Worm (Caenorhabditis elegans) whole organism, dauer: ENCODE data around the gene tofu-6.

ENCODE experiments used
- unc-62 ChIP-seq: sonication (generic microtip); optimal IDR thresholded peaks from 2 replicates; lab custom pipeline; 2017; ENCODE audit warnings: missing biosample characterization, missing genetic modification reagents, missing genetic modification characterization

Gene tofu-6

DNA sequence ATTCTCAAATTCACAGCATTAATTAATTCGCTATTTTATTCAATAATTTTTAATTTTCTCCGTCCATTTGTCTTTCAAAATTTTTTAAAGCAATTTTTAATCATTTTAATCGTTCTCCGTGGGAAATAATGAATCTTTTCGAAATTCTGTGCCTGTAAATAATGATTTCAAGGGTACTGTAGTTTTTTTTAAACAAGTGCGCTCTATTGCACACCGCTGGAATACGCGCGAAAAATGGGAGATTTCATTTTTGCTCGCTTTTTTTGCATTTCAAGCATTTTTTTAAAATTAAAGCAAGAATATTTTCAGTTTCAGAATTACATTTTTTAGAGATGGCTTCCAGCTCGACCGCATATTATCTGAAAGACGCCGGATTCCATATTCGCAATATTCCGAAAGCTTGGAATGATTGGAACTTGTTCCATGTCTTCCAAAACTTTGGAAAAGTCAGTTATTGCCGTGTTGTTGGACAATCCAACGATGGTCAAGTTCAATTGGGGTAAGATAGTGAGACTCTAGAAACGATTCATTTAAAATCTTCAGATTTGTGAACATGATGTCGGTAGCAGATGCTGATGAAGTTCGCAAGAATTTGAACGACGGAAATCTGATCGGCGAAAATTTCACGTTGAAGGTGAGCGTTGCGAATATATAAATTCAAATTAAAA, at the start of gene tofu-6:
Gene tofu-6, plus strand, starts transcription at position 302 of the 668 bp plus-strand sequence.
- no peak for TF ChIP-seq unc-62

DNA sequence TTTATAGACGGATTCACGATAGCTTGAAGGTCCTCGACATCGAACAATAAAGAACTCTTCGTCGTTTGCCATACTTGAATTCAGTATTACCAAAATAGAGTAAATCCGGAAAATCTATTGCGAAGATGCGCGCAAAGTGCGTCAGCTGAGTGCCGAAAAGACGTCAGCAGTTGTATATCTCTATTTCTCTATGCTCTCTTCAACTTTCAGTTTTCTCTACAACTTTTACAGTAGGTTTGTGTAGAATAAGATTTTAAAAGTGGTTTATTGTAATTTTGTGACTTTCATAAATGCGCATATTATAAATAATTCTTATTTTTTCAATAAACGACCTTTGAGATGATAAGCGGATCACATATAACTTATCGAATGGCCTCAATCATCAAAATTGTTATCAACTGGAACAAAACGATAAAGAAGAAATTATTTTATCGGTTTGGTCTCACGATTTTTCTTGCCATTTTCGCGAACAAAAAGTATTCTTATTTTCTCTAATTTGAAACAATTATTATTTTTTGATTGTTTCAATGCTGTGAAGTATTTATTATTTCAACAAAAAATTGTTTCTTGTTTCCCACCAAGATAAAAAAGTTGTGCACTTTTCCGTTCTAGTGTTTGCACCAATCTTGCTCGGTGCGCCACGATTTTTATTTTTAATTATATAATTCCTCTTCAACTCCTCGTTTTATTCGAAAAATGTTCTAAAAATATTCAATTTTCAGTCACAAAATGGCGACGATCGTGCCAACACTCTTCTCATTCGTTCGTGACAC, 47.6 kb upstream of the tofu-6 start, which contains the start of the genes agt-2 and F09E5.3:
Gene agt-2, minus strand, starts transcription at position 553 of the 773 bp plus-strand sequence.
Gene F09E5.3, plus strand, starts transcription at position 723 of the 773 bp plus-strand sequence.
- TF ChIP-seq unc-62 = no peak

ce11 chrII:5374967-5375366, 46.1 kb upstream of the tofu-6 start, which contains the start of gene algn-2:
TSS of gene algn-2 (plus strand) at chrII:5375267.
- no peak for TF ChIP-seq unc-62

DNA sequence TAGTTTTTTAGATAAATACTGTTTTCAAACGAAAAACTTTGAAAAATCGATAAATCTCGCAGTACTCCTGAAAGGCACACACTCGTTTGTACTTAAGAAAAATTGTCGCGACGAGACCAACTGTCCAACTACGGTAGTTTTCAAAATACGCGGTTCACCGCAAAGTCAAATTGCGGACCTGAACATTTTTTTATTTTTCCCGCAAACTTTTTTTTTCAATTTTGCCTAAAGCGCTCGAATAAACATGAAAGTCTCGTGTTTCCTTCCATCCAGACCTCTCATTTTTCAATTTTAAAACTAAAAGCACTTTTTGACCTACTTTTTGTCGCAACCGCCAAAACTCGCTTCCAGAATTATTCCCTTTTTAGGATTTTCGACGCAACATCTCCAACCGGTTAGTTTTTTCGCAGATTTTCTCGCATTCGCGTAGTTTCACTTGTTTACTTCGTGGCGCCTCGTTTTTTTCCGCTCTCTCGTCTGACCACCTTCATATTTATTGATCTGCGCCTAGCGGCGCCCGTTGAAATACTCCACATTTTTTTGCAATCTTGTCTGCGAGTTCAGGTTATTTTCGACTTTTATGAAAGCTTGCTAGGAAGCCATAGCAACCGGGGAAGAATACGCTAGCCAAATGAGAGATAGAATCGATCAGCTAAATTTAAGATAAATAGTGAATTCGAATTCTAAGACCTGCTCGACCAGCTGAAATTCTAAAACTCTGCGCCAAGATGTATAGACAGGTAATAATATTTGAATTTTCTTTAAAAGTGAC, 43.4 kb upstream of the tofu-6 start, which contains the start of gene prdx-2:
Gene prdx-2, plus strand, starts transcription at position 729 of the 772 bp plus-strand sequence.
- TF ChIP-seq unc-62 = no peak

DNA sequence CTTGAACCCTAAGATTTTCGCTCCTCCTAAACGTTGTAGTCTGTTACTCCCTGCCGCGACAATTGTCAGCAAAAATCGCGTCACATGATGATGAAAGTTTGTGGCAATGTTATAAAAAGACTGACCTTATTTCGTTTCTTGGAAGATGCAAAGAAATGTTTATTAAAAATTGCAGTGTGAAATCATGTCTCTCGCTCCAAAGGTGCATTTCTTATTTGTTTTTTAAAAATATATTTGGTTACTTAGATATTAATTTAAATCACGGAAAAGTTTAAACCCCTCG, 42.9 kb upstream of the tofu-6 start:
- TF ChIP-seq unc-62 = no peak

DNA sequence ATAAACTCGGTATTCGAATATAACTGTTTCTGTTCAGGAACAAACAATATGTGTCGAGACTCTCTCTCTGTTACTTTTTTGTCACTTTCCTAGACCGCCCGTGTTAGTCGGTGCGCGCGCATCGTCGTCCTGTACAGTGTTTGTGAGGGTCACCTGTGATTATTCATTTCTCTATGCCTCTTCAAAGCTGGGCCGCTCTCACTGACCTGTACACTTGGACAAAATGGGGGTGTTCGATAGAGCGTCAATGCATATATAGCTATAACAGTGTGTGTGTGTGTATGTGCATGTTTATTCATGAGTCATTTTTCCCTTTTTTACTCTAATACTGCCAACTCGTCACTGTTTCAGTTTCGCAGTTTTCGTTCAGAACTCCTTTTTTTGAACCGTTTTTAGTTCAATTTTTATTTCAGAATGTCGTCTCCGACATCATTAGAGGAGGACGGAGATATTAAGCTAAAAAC, 41.4 kb upstream of the tofu-6 start, which contains the start of gene pkc-3:
Gene pkc-3, plus strand, starts transcription at position 414 of the 464 bp plus-strand sequence.
- TF ChIP-seq unc-62 = no peak

DNA sequence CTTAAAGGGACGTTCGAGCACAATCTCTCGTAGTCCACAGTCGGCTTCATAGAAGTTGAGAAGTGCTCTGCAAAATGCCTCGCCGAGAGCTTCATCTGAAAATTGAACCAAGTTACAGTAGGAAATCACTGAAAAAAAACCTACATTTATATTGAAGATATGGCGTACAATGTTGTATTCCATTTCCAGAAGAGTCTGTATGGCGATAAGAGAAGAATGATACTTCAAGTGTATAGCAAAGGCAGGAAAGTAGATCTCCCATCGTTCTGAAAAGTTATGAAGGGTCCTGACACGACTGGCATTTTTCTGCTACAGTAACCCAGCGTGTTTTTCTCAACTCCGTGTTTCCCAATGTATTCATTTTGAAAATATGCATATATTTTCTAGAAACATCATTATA, 36.8 kb upstream of the tofu-6 start:
- no peak for TF ChIP-seq unc-62

- TF ChIP-seq unc-62 = no peak
Measured at ce11 chrII:5387217-5387616, 33.8 kb upstream of the tofu-6 start, which contains the start of gene ccpp-6. TSS of gene ccpp-6 (minus strand) at chrII:5387317.

- TF ChIP-seq unc-62 = no peak
Measured at ce11 chrII:5388786-5389421, 32.1 kb upstream of the tofu-6 start, which contains the start of gene rsp-4. TSS of gene rsp-4 (minus strand) at chrII:5388836.

DNA sequence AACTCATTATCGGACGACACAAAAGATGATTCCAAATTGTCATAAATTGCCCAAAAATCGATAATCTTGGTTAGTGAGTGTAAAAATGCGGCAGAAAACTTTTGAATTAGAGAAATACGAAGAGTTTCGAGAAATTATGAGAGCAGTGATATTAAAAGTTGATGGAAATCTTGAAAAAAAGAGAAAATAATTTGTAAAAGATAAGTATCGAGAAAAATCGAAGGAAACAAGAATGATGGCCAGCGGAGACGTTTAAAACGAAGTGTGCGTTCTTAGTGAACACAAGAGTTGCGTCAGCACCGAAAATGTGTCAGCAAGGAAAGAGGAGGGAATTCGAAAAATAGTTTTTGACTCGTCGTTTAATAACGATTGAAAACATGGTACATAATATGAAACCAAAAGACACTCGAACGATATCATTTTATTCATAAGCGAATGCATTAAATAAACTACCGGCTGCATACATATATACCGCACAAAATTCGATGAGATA, 31.2 kb upstream of the tofu-6 start, which contains the start of gene ndx-6:
Gene ndx-6, minus strand, starts transcription at position 51 of the 493 bp plus-strand sequence.
- no peak for TF ChIP-seq unc-62

- no peak for TF ChIP-seq unc-62
Measured at ce11 chrII:5391447-5391846, 29.6 kb upstream of the tofu-6 start.

ce11 chrII:5393090-5393489, 28.0 kb upstream of the tofu-6 start, which contains the start of gene brap-2:
TSS of gene brap-2 (minus strand) at chrII:5393190.
- no peak for TF ChIP-seq unc-62

DNA sequence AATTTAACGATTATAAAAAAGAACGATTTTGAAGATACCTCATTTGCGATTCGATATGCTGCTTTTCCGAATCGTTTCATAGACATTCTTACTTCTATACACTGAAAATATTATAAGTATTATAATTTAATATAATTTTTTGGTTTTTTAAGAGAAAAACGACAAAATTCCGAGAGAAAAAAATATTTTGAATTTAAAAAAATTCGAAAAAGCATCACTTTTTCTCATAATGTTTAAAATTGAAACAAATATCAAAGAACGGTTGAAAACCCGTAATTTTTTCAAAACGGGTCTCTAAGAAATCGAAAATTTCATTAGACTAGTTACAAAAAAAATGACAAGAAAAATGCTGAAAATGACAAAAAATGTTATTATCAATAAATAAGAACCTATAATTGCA, 25.5 kb upstream of the tofu-6 start, which contains the start of gene pink-1:
Gene pink-1, minus strand, starts transcription at position 101 of the 400 bp plus-strand sequence.
- TF ChIP-seq unc-62 = no peak

ce11 chrII:5398779-5399178, 22.3 kb upstream of the tofu-6 start, which contains the start of gene fbxl-3:
TSS of gene fbxl-3 (minus strand) at chrII:5398902.
- no peak for TF ChIP-seq unc-62

ce11 chrII:5399201-5399600, 21.8 kb upstream of the tofu-6 start, which contains the start of gene mog-5:
TSS of gene mog-5 (plus strand) at chrII:5399538.
- no peak for TF ChIP-seq unc-62

- TF ChIP-seq unc-62 = no peak
Measured at ce11 chrII:5407548-5407947, 13.5 kb upstream of the tofu-6 start, which contains the start of gene clec-141. TSS of gene clec-141 (minus strand) at chrII:5407648.
